Fruit fly (Drosophila melanogaster) whole organism, prepupa: ENCODE data around the gene Blos2.

ENCODE experiments used
- Blimp-1 ChIP-seq: fragments of 200-800 bp; sonication (Bioruptor generic); optimal IDR thresholded peaks from 3 replicates; lab custom pipeline; 2017; ENCODE audit warnings: missing biosample characterization, missing genetic modification characterization, mild to moderate bottlenecking, moderate library complexity, missing genetic modification reagents
- CG15336 ChIP-seq: fragments of 200-800 bp; sonication (Bioruptor generic); IDR thresholded peaks from 2 replicates; pipeline ENCODE4 v1.3.6; 2022; ENCODE audit warnings: missing biosample characterization, missing genetic modification characterization
- CG16779 ChIP-seq: fragments of 200-800 bp; sonication (Bioruptor generic); optimal IDR thresholded peaks from 3 replicates; lab custom pipeline; 2017; ENCODE audit warnings: missing biosample characterization, mild to moderate bottlenecking, missing genetic modification characterization
- CG3919 ChIP-seq: fragments of 200-800 bp; sonication (Bioruptor generic); optimal IDR thresholded peaks from 3 replicates; lab custom pipeline; 2016; ENCODE audit warnings: missing biosample characterization, missing genetic modification characterization
- Ets21C ChIP-seq: fragments of 200-800 bp; sonication (Bioruptor generic); optimal IDR thresholded peaks from 3 replicates; lab custom pipeline; 2016; ENCODE audit warnings: missing biosample characterization, missing genetic modification characterization
- Hr4 ChIP-seq: fragments of 200-800 bp; sonication (Bioruptor generic); optimal IDR thresholded peaks from 3 replicates; lab custom pipeline; 2016; ENCODE audit warnings: missing biosample characterization, missing genetic modification characterization
- Sox102F ChIP-seq: fragments of 200-800 bp; sonication (Bioruptor generic); optimal IDR thresholded peaks from 2 replicates; lab custom pipeline; 2016; ENCODE audit warnings: missing biosample characterization, mild to moderate bottlenecking, missing genetic modification characterization
- esn ChIP-seq: fragments of 200-800 bp; sonication (Bioruptor generic); optimal IDR thresholded peaks from 2 replicates; lab custom pipeline; 2016; ENCODE audit warnings: missing biosample characterization, mild to moderate bottlenecking, missing genetic modification characterization, moderate library complexity
- fkh ChIP-seq: fragments of 200-800 bp; sonication (Bioruptor generic); optimal IDR thresholded peaks from 3 replicates; lab custom pipeline; 2017; ENCODE audit warnings: missing biosample characterization, mild to moderate bottlenecking, missing genetic modification characterization, moderate library complexity

DNA sequence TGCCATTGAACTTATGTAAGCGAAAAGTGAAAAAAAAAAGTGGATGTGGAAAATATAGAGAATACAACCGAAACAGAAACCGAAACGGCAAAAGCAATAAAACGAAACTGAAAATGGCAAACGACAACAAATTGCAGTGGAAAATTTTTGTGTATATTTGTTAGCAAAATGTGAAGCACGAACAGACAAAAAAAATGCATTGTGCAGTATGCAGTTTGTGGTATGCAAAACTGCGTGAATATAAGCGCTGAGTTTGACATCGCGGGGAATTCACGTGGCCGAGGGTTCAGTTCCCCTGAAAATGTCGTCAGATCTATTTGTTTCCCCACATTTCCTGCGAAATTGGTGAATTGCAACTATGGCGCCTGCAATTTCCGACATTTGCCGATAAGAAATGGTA, 17.7 kb upstream of the Blos2 start:
- TF ChIP-seq CG16779, result no peak
- TF ChIP-seq Hr4, result no peak
- TF ChIP-seq Blimp-1 (GFP tag; lab: Kevin White, UChicago), result no peak
- TF ChIP-seq fkh (GFP tag; lab: Kevin White, UChicago), result no peak
- no peak for TF ChIP-seq Ets21C (GFP tag; lab: Kevin White, UChicago)
- TF ChIP-seq Sox102F (GFP tag; lab: Kevin White, UChicago), result no peak
- TF ChIP-seq CG15336 (GFP tag; lab: Robert Waterston, UW), result no peak
- TF ChIP-seq esn, result no peak
- no peak for TF ChIP-seq CG3919 (GFP tag; lab: Kevin White, UChicago)
